Fruit fly (Drosophila melanogaster): ENCODE measurements around the gene CG7255.
A peak's percentile ranks its signal among the peaks of the same experiment; 100 is the strongest.

The CG7255 gene

dm6 chr3L:15262050-15262449 is 42.0 kb upstream of the CG7255 start (continued):
- TF ChIP-seq CG8281 (tag; optimal IDR thresholded peaks at IDR 0.05) (no peak), ftz-f1 (GFP tag; optimal IDR thresholded peaks at IDR 0.05) (no peak), sqz (GFP tag; optimal IDR thresholded peaks at IDR 0.05) (peak; percentile 7), tll (GFP tag; optimal IDR thresholded peaks at IDR 0.05) (peak in 1 of 2 experiments; percentile 96), TFAM (GFP tag; optimal IDR thresholded peaks at IDR 0.05) (no peak), CG9817 (tag; optimal IDR thresholded peaks at IDR 0.05) (no peak), ac (GFP tag; optimal IDR thresholded peaks at IDR 0.05) (no peak), sr (GFP tag; IDR thresholded peaks at IDR 0.05) (no peak), MBD-R2 (GFP tag; IDR thresholded peaks at IDR 0.05) (no peak), otp (GFP tag; IDR thresholded peaks at IDR 0.05) (no peak), CHES-1-like (GFP tag; optimal IDR thresholded peaks at IDR 0.05) (no peak), HHEX (GFP tag; optimal IDR thresholded peaks at IDR 0.05) (no peak), pan (optimal IDR thresholded peaks at IDR 0.05) (no peak), pan (GFP tag; optimal IDR thresholded peaks at IDR 0.05 in 1 of 2, IDR thresholded peaks at IDR 0.05 in 1 of 2) (no peak), CG32767 (GFP tag; IDR thresholded peaks at IDR 0.05) (no peak), CG18011 (GFP tag; optimal IDR thresholded peaks at IDR 0.05) (no peak), Neu2 (GFP tag; optimal IDR thresholded peaks at IDR 0.05; ENCODE audit: borderline replicate concordance) (no peak), C15 (GFP tag; IDR thresholded peaks at IDR 0.05) (no peak), CG7556 (GFP tag; optimal IDR thresholded peaks at IDR 0.05) (no peak), kni (GFP tag; optimal IDR thresholded peaks at IDR 0.05) (peak; percentile 44), usp (GFP tag; optimal IDR thresholded peaks at IDR 0.05) (no peak), cad (GFP tag; optimal IDR thresholded peaks at IDR 0.05) (peak; percentile 79), Ets65A (GFP tag) (no peak), CG8290 (GFP tag; optimal IDR thresholded peaks at IDR 0.05) (no peak), CG8290 (tag; optimal IDR thresholded peaks at IDR 0.05) (no peak), CG4707 (GFP tag; optimal IDR thresholded peaks at IDR 0.05) (no peak), zen (tag; optimal IDR thresholded peaks at IDR 0.05) (peak; percentile 88), pros (GFP tag; optimal IDR thresholded peaks at IDR 0.05) (peak; percentile 85), Opbp (GFP tag; IDR thresholded peaks at IDR 0.05; ENCODE audit: partially characterized antibody) (no peak), wdn (GFP tag; IDR thresholded peaks at IDR 0.05) (no peak), Elba2 (GFP tag; optimal IDR thresholded peaks at IDR 0.05) (no peak), CG3847 (GFP tag; IDR thresholded peaks at IDR 0.05) (no peak), Ada2b (GFP tag; IDR thresholded peaks at IDR 0.05) (no peak), dimm (GFP tag; IDR thresholded peaks at IDR 0.05) (no peak), CG8924 (tag; optimal IDR thresholded peaks at IDR 0.05) (no peak), CG6813 (GFP tag; optimal IDR thresholded peaks at IDR 0.05) (no peak), CG9727 (GFP tag; optimal IDR thresholded peaks at IDR 0.05) (no peak), CG8359 (GFP tag; optimal IDR thresholded peaks at IDR 0.05; ENCODE audit: borderline replicate concordance) (no peak), CG8765 (GFP tag; IDR thresholded peaks at IDR 0.05) (no peak), CG13894 (tag; optimal IDR thresholded peaks at IDR 0.05) (peak; percentile 58), CG32772 (GFP tag; IDR thresholded peaks at IDR 0.05) (no peak), mld (GFP tag; IDR thresholded peaks at IDR 0.05; ENCODE audit: partially characterized antibody) (no peak), CG17802 (tag; optimal IDR thresholded peaks at IDR 0.05) (no peak), Atf-2 (GFP tag; optimal IDR thresholded peaks at IDR 0.05) (no peak), CG15479 (GFP tag; optimal IDR thresholded peaks at IDR 0.05) (peak; percentile 58), CG12391 (tag; optimal IDR thresholded peaks at IDR 0.05) (no peak), ssp (GFP tag; IDR thresholded peaks at IDR 0.05) (no peak), D (optimal IDR thresholded peaks at IDR 0.05) (peak; percentile 99), D (GFP tag; optimal IDR thresholded peaks at IDR 0.05) (no peak), Dip2 (GFP tag; IDR thresholded peaks at IDR 0.05) (no peak), Hmx (GFP tag; optimal IDR thresholded peaks at IDR 0.05) (no peak), Ets97D (GFP tag; optimal IDR thresholded peaks at IDR 0.05) (no peak), CG11398 (GFP tag; optimal IDR thresholded peaks at IDR 0.05) (no peak)

All from whole organism, embryonic.